Worm (Caenorhabditis elegans) whole organism, L4 larva: Measurements from ENCODE around the gene F52E1.2.

Experiments
- Y75B8A.6 ChIP-seq: fragments of 200-800 bp; sonication (Bioruptor generic); IDR thresholded peaks from 2 replicates; pipeline ENCODE4 v1.3.6; 2022; ENCODE audit warnings: missing genetic modification reagents, missing genetic modification characterization, missing compliant biosample characterization
- aha-1 ChIP-seq: fragments of 150-350 bp; peaks from one replicate; lab custom pipeline; 2014; ENCODE audit warnings: missing biosample characterization, missing genetic modification characterization
- aly-2 ChIP-seq: sonication (generic microtip); optimal IDR thresholded peaks from 2 replicates; lab custom pipeline; 2018; ENCODE audit warnings: missing biosample characterization, missing genetic modification characterization
- ceh-28 ChIP-seq: fragments of 150-350 bp; optimal IDR thresholded peaks from 2 replicates; lab custom pipeline; 2014; ENCODE audit warnings: missing biosample characterization, missing genetic modification reagents, missing genetic modification characterization
- ceh-44 ChIP-seq: fragments of 200-800 bp; sonication (Bioruptor generic); IDR thresholded peaks from 2 replicates; pipeline ENCODE4 v1.3.6; 2022; ENCODE audit warnings: missing genetic modification reagents, missing genetic modification characterization, missing compliant biosample characterization
- ceh-62 ChIP-seq: sonication (generic microtip); optimal IDR thresholded peaks from 2 replicates; lab custom pipeline; 2017; ENCODE audit warnings: missing biosample characterization, missing genetic modification characterization
- ces-1 ChIP-seq: fragments of 150-350 bp; sonication (generic microtip); optimal IDR thresholded peaks from 4 replicates; lab custom pipeline; 2014; ENCODE audit warnings: missing biosample characterization, missing genetic modification reagents, missing genetic modification characterization
- cey-2 ChIP-seq: sonication (generic microtip); optimal IDR thresholded peaks from 3 replicates; lab custom pipeline; 2017; ENCODE audit warnings: missing genetic modification characterization, mild to moderate bottlenecking, missing compliant biosample characterization, antibody characterized with exemption, borderline replicate concordance; ENCODE audit not compliant: insufficient read depth
- daf-16 ChIP-seq, 3 experiments: sonication (generic microtip); optimal IDR thresholded peaks; 2 replicates each; lab custom pipeline; 2016 to 2017; ENCODE audit warnings: missing genetic modification characterization in 3 of 3, missing genetic modification reagents in 3 of 3, mild to moderate bottlenecking in 2 of 3, missing compliant biosample characterization in 2 of 3, missing biosample characterization in 1 of 3, moderate library complexity in 1 of 3
- daf-8 ChIP-seq: fragments of 200-800 bp; sonication (Bioruptor generic); IDR thresholded peaks from 2 replicates; pipeline ENCODE4 v1.3.6; 2022; ENCODE audit warnings: missing genetic modification characterization, missing compliant biosample characterization
- dmd-8 ChIP-seq: fragments of 200-800 bp; sonication (Bioruptor generic); IDR thresholded peaks from 2 replicates; pipeline ENCODE4 v1.3.6; 2022; ENCODE audit warnings: missing genetic modification characterization, missing compliant biosample characterization
- dve-1 ChIP-seq: sonication (generic microtip); optimal IDR thresholded peaks from 2 replicates; lab custom pipeline; 2017; ENCODE audit warnings: antibody characterized with exemption, mild to moderate bottlenecking, missing genetic modification characterization, missing compliant biosample characterization; ENCODE audit not compliant: insufficient read depth
- hif-1 ChIP-seq, 2 experiments: sonication (generic microtip); optimal IDR thresholded peaks; 2 replicates each; lab custom pipeline; 2016 to 2017; ENCODE audit warnings: missing compliant biosample characterization in 2 of 2, missing genetic modification characterization in 2 of 2, missing genetic modification reagents in 2 of 2, missing genotype in 2 of 2, mild to moderate bottlenecking in 1 of 2
- hlh-11 ChIP-seq: fragments of 200-800 bp; sonication (Bioruptor generic); optimal IDR thresholded peaks from 2 replicates; lab custom pipeline; 2018; ENCODE audit warnings: mild to moderate bottlenecking, missing genetic modification characterization, missing compliant biosample characterization
- hlh-30 ChIP-seq: sonication (generic microtip); optimal IDR thresholded peaks from 2 replicates; lab custom pipeline; 2017; ENCODE audit warnings: antibody characterized with exemption, mild to moderate bottlenecking, missing genetic modification characterization, missing compliant biosample characterization; ENCODE audit not compliant: insufficient read depth
- hmg-1.1 ChIP-seq: fragments of 200-800 bp; sonication (Bioruptor generic); IDR thresholded peaks from 2 replicates; pipeline ENCODE4 v1.3.6; 2022; ENCODE audit warnings: missing genetic modification reagents, missing genetic modification characterization, missing compliant biosample characterization
- jun-1 ChIP-seq: fragments of 150-350 bp; optimal IDR thresholded peaks from 2 replicates; lab custom pipeline; 2014; ENCODE audit warnings: missing biosample characterization, missing genetic modification reagents, missing genetic modification characterization
- lin-15B ChIP-seq: fragments of 150-350 bp; sonication (generic microtip); optimal IDR thresholded peaks from 3 replicates; lab custom pipeline; 2014; ENCODE audit warnings: missing biosample characterization, missing genetic modification characterization
- lin-29 ChIP-seq: fragments of 200-800 bp; sonication (Bioruptor generic); IDR thresholded peaks from 2 replicates; pipeline ENCODE4 v1.3.6; 2022; ENCODE audit warnings: missing genetic modification reagents, missing genetic modification characterization, missing compliant biosample characterization
- lin-38 ChIP-seq: fragments of 200-800 bp; sonication (Bioruptor generic); IDR thresholded peaks from 2 replicates; pipeline ENCODE4 v1.3.6; 2022; ENCODE audit warnings: missing genetic modification reagents, missing genetic modification characterization, missing compliant biosample characterization
- madf-5 ChIP-seq, 2 experiments: fragments of 200-800 bp; sonication (Bioruptor generic); IDR thresholded peaks; 2 replicates each; pipeline ENCODE4 v1.3.6; 2022; ENCODE audit warnings: missing compliant biosample characterization in 2 of 2, missing genetic modification characterization in 2 of 2
- mxl-3 ChIP-seq: fragments of 200-800 bp; sonication (Bioruptor generic); optimal IDR thresholded peaks from 2 replicates; lab custom pipeline; 2018; ENCODE audit warnings: mild to moderate bottlenecking, missing genetic modification characterization, missing compliant biosample characterization
- nhr-28 ChIP-seq: fragments of 150-350 bp; optimal IDR thresholded peaks from 2 replicates; lab custom pipeline; 2014; ENCODE audit warnings: missing biosample characterization, missing genetic modification characterization
- nhr-48 ChIP-seq: sonication (generic microtip); optimal IDR thresholded peaks from 2 replicates; lab custom pipeline; 2016; ENCODE audit warnings: mild to moderate bottlenecking, missing genetic modification characterization, missing compliant biosample characterization
- pha-4 ChIP-seq, 2 experiments: fragments of 150-350 bp in 1 of 2; fragments of 200-800 bp in 1 of 2; sonication (Bioruptor generic) in 1 of 2; IDR thresholded peaks in 1 of 2; optimal IDR thresholded peaks in 1 of 2; 2 replicates each; pipeline versions ENCODE4 v1.3.6 to Lab custom; 2014 to 2022; ENCODE audit warnings: missing genetic modification characterization in 2 of 2, missing genetic modification reagents in 2 of 2, missing biosample characterization in 1 of 2, missing compliant biosample characterization in 1 of 2
- pqm-1 ChIP-seq: sonication (generic microtip); optimal IDR thresholded peaks from 2 replicates; lab custom pipeline; 2017; ENCODE audit warnings: missing biosample characterization, missing genetic modification characterization
- rbr-2 ChIP-seq: sonication (generic microtip); optimal IDR thresholded peaks from 2 replicates; lab custom pipeline; 2016; ENCODE audit warnings: missing genotype, missing genetic modification characterization, missing compliant biosample characterization
- sdz-12 ChIP-seq: fragments of 200-800 bp; sonication (Bioruptor generic); optimal IDR thresholded peaks from 2 replicates; lab custom pipeline; 2018; ENCODE audit warnings: mild to moderate bottlenecking, missing genetic modification characterization, missing compliant biosample characterization
- set-16 ChIP-seq: fragments of 200-800 bp; sonication (Bioruptor generic); IDR thresholded peaks from 2 replicates; pipeline ENCODE4 v1.3.6; 2022; ENCODE audit warnings: missing genetic modification reagents, missing genetic modification characterization, missing compliant biosample characterization
- tra-1 ChIP-seq: fragments of 200-800 bp; sonication (Bioruptor generic); IDR thresholded peaks from 2 replicates; pipeline ENCODE4 v1.3.6; 2022; ENCODE audit warnings: missing genetic modification reagents, missing genetic modification characterization, missing compliant biosample characterization
- unc-62 ChIP-seq, 3 experiments: fragments of 150-350 bp in 1 of 3; sonication (generic microtip); optimal IDR thresholded peaks in 2 of 3; peaks in 1 of 3; 1 replicate in 1 of 3; 2 replicates in 2 of 3; lab custom pipeline; 2014 to 2017; ENCODE audit warnings: missing biosample characterization in 3 of 3, missing genetic modification characterization in 3 of 3, missing genetic modification reagents in 3 of 3, missing genotype in 1 of 3
- vab-7 ChIP-seq: fragments of 200-800 bp; sonication (Bioruptor generic); IDR thresholded peaks from 2 replicates; pipeline ENCODE4 v1.3.6; 2022; ENCODE audit warnings: missing genetic modification reagents, missing genetic modification characterization, missing compliant biosample characterization
- zfp-3 ChIP-seq: fragments of 200-800 bp; sonication (Bioruptor generic); conservative IDR thresholded peaks from 2 replicates; pipeline ENCODE4 v1.3.6; 2022; ENCODE audit warnings: missing genetic modification reagents, missing genetic modification characterization, missing compliant biosample characterization
- zip-2 ChIP-seq: fragments of 150-350 bp; optimal IDR thresholded peaks from 2 replicates; lab custom pipeline; 2014; ENCODE audit warnings: missing biosample characterization, missing genetic modification characterization

The F52E1.2 gene

ce11 chrV:8403916-8404315 is 6.5 kb upstream of the F52E1.2 start:
- peak; percentile 4 for TF ChIP-seq pqm-1 (tag; lab: Kevin White, UChicago)
- peak; percentile 41 for TF ChIP-seq dve-1 (tag; lab: Kevin White, UChicago)
- TF ChIP-seq hlh-11 (tag; lab: Kevin White, UChicago), result peak; percentile 27
- TF ChIP-seq unc-62 (GFP tag; optimal IDR thresholded peaks at IDR 0.05 in 1 of 2; lab: Kevin White, UChicago), result no peak
- no peak for TF ChIP-seq unc-62 (tag; optimal IDR thresholded peaks at IDR 0.05; lab: Kevin White, UChicago)
- TF ChIP-seq daf-16 (GFP tag; optimal IDR thresholded peaks at IDR 0.05; lab: Kevin White, UChicago), result no peak
- TF ChIP-seq daf-16 (tag; optimal IDR thresholded peaks at IDR 0.05; lab: Kevin White, UChicago), result peak; percentile 55

ce11 chrV:8404339-8404738 is 6.1 kb upstream of the F52E1.2 start:
- TF ChIP-seq nhr-28 (tag; lab: Kevin White, UChicago) (peak; percentile 35), tra-1 (no peak), aly-2 (tag; lab: Kevin White, UChicago) (no peak), lin-38 (GFP tag; lab: Robert Waterston, UW) (no peak), ceh-44 (GFP tag; lab: Robert Waterston, UW) (no peak), lin-29 (GFP tag; lab: Robert Waterston, UW) (no peak), aha-1 (tag; lab: Kevin White, UChicago) (peak; percentile 12), hmg-1.1 (0 out of 2 replicates have a peak, but pooled peaks have one; percentile 12), vab-7 (GFP tag; lab: Robert Waterston, UW) (no peak), unc-62 (GFP tag; optimal IDR thresholded peaks at IDR 0.05 in 1 of 2; lab: Kevin White, UChicago) (no peak), unc-62 (tag; optimal IDR thresholded peaks at IDR 0.05; lab: Kevin White, UChicago) (no peak), set-16 (GFP tag; lab: Robert Waterston, UW) (no peak), nhr-48 (no peak), ces-1 (no peak)
- TF ChIP-seq, all 104 proteins: peak for 3

ce11 chrV:8406155-8406554 is 4.2 kb upstream of the F52E1.2 start:
- TF ChIP-seq hif-1 (tag; optimal IDR thresholded peaks at IDR 0.05; lab: Kevin White, UChicago) (no peak), set-16 (GFP tag; lab: Robert Waterston, UW) (no peak), zip-2 (tag; lab: Kevin White, UChicago) (no peak), madf-5 (GFP tag; IDR thresholded peaks at IDR 0.05; lab: Robert Waterston, UW) (no peak), lin-15B (tag; lab: Kevin White, UChicago) (no peak), ceh-62 (tag; lab: Kevin White, UChicago) (no peak), sdz-12 (GFP tag; lab: Kevin White, UChicago) (no peak), aha-1 (tag; lab: Kevin White, UChicago) (no peak), zfp-3 (no peak), hlh-30 (tag; lab: Kevin White, UChicago) (no peak)

- TF ChIP-seq dmd-8 (GFP tag; lab: Robert Waterston, UW) (no peak), unc-62 (GFP tag; optimal IDR thresholded peaks at IDR 0.05 in 1 of 2; lab: Kevin White, UChicago) (peak in 1 of 2 experiments; percentile 90), unc-62 (tag; optimal IDR thresholded peaks at IDR 0.05; lab: Kevin White, UChicago) (no peak), hmg-1.1 (no peak), hlh-11 (tag; lab: Kevin White, UChicago) (peak; percentile 18), rbr-2 (tag; lab: Kevin White, UChicago) (no peak), Y75B8A.6 (GFP tag; lab: Robert Waterston, UW) (no peak), mxl-3 (GFP tag; lab: Kevin White, UChicago) (peak; percentile 16), aha-1 (tag; lab: Kevin White, UChicago) (no peak), ceh-28 (tag; lab: Kevin White, UChicago) (no peak), pha-4 (GFP tag; IDR thresholded peaks at IDR 0.05; lab: Robert Waterston, UW) (no peak), pha-4 (tag; optimal IDR thresholded peaks at IDR 0.05; lab: Kevin White, UChicago) (peak; percentile 35), dve-1 (tag; lab: Kevin White, UChicago) (peak; percentile 27), cey-2 (tag; lab: Kevin White, UChicago) (peak; percentile 78), hlh-30 (tag; lab: Kevin White, UChicago) (peak; percentile 43), jun-1 (tag; lab: Kevin White, UChicago) (no peak), nhr-48 (peak; percentile 35), daf-8 (GFP tag; lab: Robert Waterston, UW) (no peak), daf-16 (GFP tag; optimal IDR thresholded peaks at IDR 0.05; lab: Kevin White, UChicago) (no peak), daf-16 (tag; optimal IDR thresholded peaks at IDR 0.05; lab: Kevin White, UChicago) (peak; percentile 54), nhr-28 (tag; lab: Kevin White, UChicago) (peak; percentile 11)
Observed at ce11 chrV:8406911-8407310, 3.5 kb upstream of the F52E1.2 start.
